Worm (Caenorhabditis elegans) whole organism, L1 larva: Measurements from ENCODE around the gene C30G7.5.
A peak's percentile ranks its signal among the peaks of the same experiment; 100 is the strongest.

Experiments used
- C04F5.9 ChIP-seq: sonication (generic microtip); optimal IDR thresholded peaks from 2 replicates; lab custom pipeline; 2016; ENCODE audit warnings: missing genetic modification characterization, missing compliant biosample characterization
- C16A3.4 ChIP-seq: fragments of 150-350 bp; optimal IDR thresholded peaks from 2 replicates; lab custom pipeline; 2014; ENCODE audit warnings: missing biosample characterization, missing genetic modification characterization
- F16B12.6 ChIP-seq: fragments of 150-350 bp; optimal IDR thresholded peaks from 2 replicates; lab custom pipeline; 2014; ENCODE audit warnings: missing biosample characterization, missing genetic modification characterization
- blmp-1 ChIP-seq: fragments of 150-350 bp; optimal IDR thresholded peaks from 2 replicates; lab custom pipeline; 2014; ENCODE audit warnings: missing biosample characterization, missing genetic modification characterization
- ceh-88 ChIP-seq: fragments of 200-800 bp; sonication (Bioruptor generic); IDR thresholded peaks from 2 replicates; pipeline ENCODE4 v1.3.6; 2022; ENCODE audit warnings: missing genetic modification characterization, missing compliant biosample characterization
- ceh-90 ChIP-seq: sonication (generic microtip); optimal IDR thresholded peaks from 2 replicates; lab custom pipeline; 2016; ENCODE audit warnings: missing genetic modification characterization, missing compliant biosample characterization
- ces-1 ChIP-seq: fragments of 150-350 bp; optimal IDR thresholded peaks from 2 replicates; lab custom pipeline; 2014; ENCODE audit warnings: missing biosample characterization, missing genetic modification reagents, missing genetic modification characterization
- dpl-1 ChIP-seq, 3 experiments: fragments of 150-350 bp in 2 of 3; sonication (generic microtip) in 1 of 3; optimal IDR thresholded peaks; 2 replicates each; lab custom pipeline; 2014 to 2017; ENCODE audit warnings: missing biosample characterization in 3 of 3, missing genetic modification characterization in 3 of 3, missing genetic modification reagents in 3 of 3
- dsc-1 ChIP-seq: sonication (generic microtip); optimal IDR thresholded peaks from 2 replicates; lab custom pipeline; 2016; ENCODE audit warnings: mild to moderate bottlenecking, missing genetic modification characterization, missing compliant biosample characterization
- efl-1 ChIP-seq, 4 experiments: fragments of 150-350 bp; optimal IDR thresholded peaks in 3 of 4; peaks in 1 of 4; 1 replicate in 1 of 4; 2 replicates in 3 of 4; lab custom pipeline; 2014; ENCODE audit warnings: missing biosample characterization in 2 of 4, missing genetic modification characterization in 2 of 4, missing genetic modification reagents in 2 of 4
- efl-3 ChIP-seq: fragments of 200-800 bp; sonication (Bioruptor generic); optimal IDR thresholded peaks from 2 replicates; lab custom pipeline; 2018; ENCODE audit warnings: mild to moderate bottlenecking, missing genetic modification characterization, missing compliant biosample characterization
- egl-27 ChIP-seq, 2 experiments: fragments of 150-350 bp in 1 of 2; sonication (generic microtip); optimal IDR thresholded peaks; 3 replicates each; lab custom pipeline; 2017 to 2018; ENCODE audit warnings: missing biosample characterization in 2 of 2, missing genetic modification characterization in 2 of 2, missing genetic modification reagents in 2 of 2
- fkh-4 ChIP-seq: sonication (generic microtip); optimal IDR thresholded peaks from 2 replicates; lab custom pipeline; 2016; ENCODE audit warnings: missing compliant biosample characterization, missing genetic modification characterization, borderline replicate concordance
- fkh-8 ChIP-seq: sonication (generic microtip); optimal IDR thresholded peaks from 2 replicates; lab custom pipeline; 2016; ENCODE audit warnings: mild to moderate bottlenecking, missing genetic modification characterization, missing compliant biosample characterization
- fos-1 ChIP-seq: fragments of 150-350 bp; optimal IDR thresholded peaks from 2 replicates; lab custom pipeline; 2014; ENCODE audit warnings: missing biosample characterization, missing genetic modification characterization
- hlh-4 ChIP-seq: sonication (generic microtip); optimal IDR thresholded peaks from 2 replicates; lab custom pipeline; 2016; ENCODE audit warnings: mild to moderate bottlenecking, missing genetic modification characterization, missing compliant biosample characterization
- hpl-2 ChIP-seq: fragments of 150-350 bp; optimal IDR thresholded peaks from 2 replicates; lab custom pipeline; 2014; ENCODE audit warnings: missing biosample characterization, missing genetic modification reagents, missing genetic modification characterization
- irx-1 ChIP-seq: sonication (generic microtip); optimal IDR thresholded peaks from 2 replicates; lab custom pipeline; 2016; ENCODE audit warnings: missing genetic modification characterization, missing compliant biosample characterization
- isw-1 ChIP-seq: fragments of 200-800 bp; sonication (Bioruptor generic); IDR thresholded peaks from 2 replicates; pipeline ENCODE4 v1.3.6; 2022; ENCODE audit warnings: missing genetic modification characterization, missing compliant biosample characterization
- jun-1 ChIP-seq: fragments of 150-350 bp; optimal IDR thresholded peaks from 2 replicates; lab custom pipeline; 2014; ENCODE audit warnings: missing biosample characterization, missing genetic modification reagents, missing genetic modification characterization
- lin-14 ChIP-seq: fragments of 200-800 bp; sonication (Bioruptor generic); optimal IDR thresholded peaks from 2 replicates; lab custom pipeline; 2018; ENCODE audit warnings: mild to moderate bottlenecking, missing genetic modification characterization, moderate library complexity, missing compliant biosample characterization
- lir-3 ChIP-seq: sonication (generic microtip); optimal IDR thresholded peaks from 2 replicates; lab custom pipeline; 2016; ENCODE audit warnings: mild to moderate bottlenecking, missing genetic modification characterization, moderate library complexity, missing compliant biosample characterization; ENCODE audit not compliant: poor library complexity
- lsy-2 ChIP-seq, 2 experiments: fragments of 150-350 bp; optimal IDR thresholded peaks; 2 replicates each; lab custom pipeline; 2014; ENCODE audit warnings: missing biosample characterization in 2 of 2, missing genetic modification characterization in 2 of 2
- mdl-1 ChIP-seq, 2 experiments: fragments of 150-350 bp; optimal IDR thresholded peaks; 2 replicates each; lab custom pipeline; 2014 to 2017; ENCODE audit warnings: missing biosample characterization in 2 of 2, missing genetic modification characterization in 2 of 2, inconsistent platforms in 1 of 2
- mep-1 ChIP-seq: fragments of 150-350 bp; optimal IDR thresholded peaks from 2 replicates; lab custom pipeline; 2014; ENCODE audit warnings: missing biosample characterization, missing genetic modification characterization
- nhr-237 ChIP-seq: fragments of 150-350 bp; optimal IDR thresholded peaks from 2 replicates; lab custom pipeline; 2014; ENCODE audit warnings: missing biosample characterization, missing genetic modification characterization
- nhr-28 ChIP-seq: fragments of 150-350 bp; optimal IDR thresholded peaks from 2 replicates; lab custom pipeline; 2014; ENCODE audit warnings: missing biosample characterization, missing genetic modification characterization
- nhr-47 ChIP-seq: sonication (generic microtip); optimal IDR thresholded peaks from 2 replicates; lab custom pipeline; 2016; ENCODE audit warnings: mild to moderate bottlenecking, missing genetic modification characterization, moderate library complexity, missing compliant biosample characterization
- nhr-71 ChIP-seq: sonication (generic microtip); optimal IDR thresholded peaks from 2 replicates; lab custom pipeline; 2016; ENCODE audit warnings: mild to moderate bottlenecking, missing genetic modification characterization, moderate library complexity, missing compliant biosample characterization
- nhr-85 ChIP-seq: sonication (generic microtip); peaks from one replicate; lab custom pipeline; 2016; ENCODE audit warnings: missing genetic modification characterization, inconsistent platforms, missing compliant biosample characterization
- pag-3 ChIP-seq: sonication (generic microtip); optimal IDR thresholded peaks from 2 replicates; lab custom pipeline; 2017; ENCODE audit warnings: missing genetic modification characterization, mild to moderate bottlenecking, missing compliant biosample characterization, antibody characterized with exemption, borderline replicate concordance; ENCODE audit not compliant: insufficient read depth
- pax-3 ChIP-seq: fragments of 200-800 bp; sonication (Bioruptor generic); optimal IDR thresholded peaks from 2 replicates; lab custom pipeline; 2018; ENCODE audit warnings: mild to moderate bottlenecking, missing genetic modification characterization, moderate library complexity, missing compliant biosample characterization
- skn-1 ChIP-seq: fragments of 150-350 bp; optimal IDR thresholded peaks from 2 replicates; lab custom pipeline; 2014; ENCODE audit warnings: missing biosample characterization, missing genetic modification characterization
- snpc-4 ChIP-seq: fragments of 150-350 bp; optimal IDR thresholded peaks from 2 replicates; lab custom pipeline; 2014; ENCODE audit warnings: missing biosample characterization, missing genetic modification characterization
- tbx-2 ChIP-seq: sonication (generic microtip); optimal IDR thresholded peaks from 2 replicates; lab custom pipeline; 2016; ENCODE audit warnings: missing genetic modification characterization, missing compliant biosample characterization
- unc-130 ChIP-seq: fragments of 150-350 bp; optimal IDR thresholded peaks from 2 replicates; lab custom pipeline; 2017; ENCODE audit warnings: missing biosample characterization, missing genetic modification characterization, inconsistent platforms
- unc-62 ChIP-seq: fragments of 150-350 bp; optimal IDR thresholded peaks from 2 replicates; lab custom pipeline; 2014; ENCODE audit warnings: missing biosample characterization, missing genetic modification reagents, missing genetic modification characterization
- unc-98 ChIP-seq: fragments of 200-800 bp; sonication (Bioruptor generic); IDR thresholded peaks from 2 replicates; pipeline ENCODE4 v1.3.6; 2022; ENCODE audit warnings: missing genetic modification characterization, missing compliant biosample characterization
- xbp-1 ChIP-seq: sonication (generic microtip); optimal IDR thresholded peaks from 2 replicates; lab custom pipeline; 2016; ENCODE audit warnings: missing genetic modification characterization, missing compliant biosample characterization

The C30G7.5 gene

DNA sequence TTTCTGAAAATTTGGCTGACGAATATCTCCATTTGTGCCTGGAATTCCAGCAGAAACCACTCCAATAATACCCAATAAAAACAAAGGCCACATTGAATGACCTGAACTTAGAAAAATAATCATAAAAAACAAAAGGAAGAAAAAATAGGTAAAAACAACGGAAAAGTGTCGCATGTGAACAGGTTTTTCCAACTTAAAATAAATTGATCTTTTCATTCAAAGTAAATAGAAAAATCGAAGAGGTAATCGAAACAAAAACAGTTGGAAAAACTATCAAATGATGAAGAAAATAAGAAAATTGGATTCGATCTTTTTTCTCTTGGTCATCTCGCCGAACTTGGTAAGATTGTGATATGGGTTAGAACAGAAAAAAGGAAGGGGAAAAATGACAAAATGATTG, 33.0 kb downstream of the C30G7.5 start, which contains the start of gene zmp-4:
Gene zmp-4 (minus strand): TSS at position 101 of the 400 bp plus-strand sequence.
- TF ChIP-seq tbx-2 (tag; lab: Kevin White, UChicago) (no peak), egl-27 (tag; optimal IDR thresholded peaks at IDR 0.05; lab: Kevin White, UChicago) (no peak), blmp-1 (tag; lab: Kevin White, UChicago) (peak; percentile 34), nhr-85 (tag; lab: Kevin White, UChicago) (peak; percentile 37), ceh-88 (GFP tag; lab: Robert Waterston, UW) (no peak)

DNA sequence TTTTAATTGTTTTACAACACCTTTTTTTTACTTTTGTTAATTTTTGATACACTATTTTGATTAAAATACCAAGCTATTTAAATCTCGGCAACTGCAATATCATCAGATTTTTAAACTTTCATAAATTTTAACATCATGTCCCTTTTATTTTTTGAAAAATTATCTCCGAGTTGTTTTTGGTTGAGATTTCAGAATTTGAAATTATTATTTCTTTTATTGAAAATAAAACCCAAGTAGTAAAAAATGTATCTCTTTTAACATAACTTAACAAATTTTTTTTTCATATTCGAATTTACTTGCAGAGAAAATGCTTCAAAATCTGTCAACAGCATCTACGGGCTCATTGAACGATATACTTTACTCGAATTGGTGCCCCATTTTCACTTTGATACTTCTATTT, 38.9 kb downstream of the C30G7.5 start, which contains the start of gene H12D21.11:
Gene H12D21.11 (plus strand): TSS at position 301 of the 400 bp plus-strand sequence.
- TF ChIP-seq nhr-28 (tag; lab: Kevin White, UChicago), result no peak
- TF ChIP-seq jun-1, result no peak
- no peak for TF ChIP-seq hlh-4 (tag; lab: Kevin White, UChicago)
- TF ChIP-seq nhr-47 (tag; lab: Kevin White, UChicago), result no peak
- TF ChIP-seq xbp-1 (tag; lab: Kevin White, UChicago), result no peak
- TF ChIP-seq unc-98 (GFP tag; lab: Robert Waterston, UW), result no peak
- no peak for TF ChIP-seq efl-1 (optimal IDR thresholded peaks at IDR 0.05; lab: Kevin White, UChicago)
- TF ChIP-seq efl-1 (GFP tag; optimal IDR thresholded peaks at IDR 0.05 in 1 of 2; lab: Kevin White, UChicago), result peak in 1 of 2 experiments; percentile 87
- no peak for TF ChIP-seq C16A3.4 (tag; lab: Kevin White, UChicago)
- TF ChIP-seq, all 84 proteins: peak for 1

DNA sequence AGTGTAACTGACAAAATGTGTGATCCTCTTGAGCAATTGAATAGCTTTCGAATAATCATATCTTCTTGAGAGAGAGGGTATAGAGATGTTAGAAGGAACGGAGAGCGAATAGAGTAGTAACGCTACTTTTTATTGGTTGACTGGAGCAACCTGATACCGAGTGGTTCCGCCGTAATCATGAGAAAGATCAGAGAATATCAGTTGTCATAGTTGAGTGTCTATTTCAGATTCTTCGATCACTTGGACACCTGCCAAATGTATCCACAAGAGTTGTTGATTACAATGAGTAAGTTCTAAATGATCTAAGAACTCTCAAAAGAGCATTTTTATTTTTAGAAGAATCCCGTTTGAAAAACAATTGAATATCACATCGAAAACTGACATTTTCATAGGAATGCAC, 43.8 kb downstream of the C30G7.5 start:
- TF ChIP-seq hpl-2 (GFP tag; lab: Kevin White, UChicago) (no peak), dsc-1 (tag; lab: Kevin White, UChicago) (peak; percentile 9)

DNA sequence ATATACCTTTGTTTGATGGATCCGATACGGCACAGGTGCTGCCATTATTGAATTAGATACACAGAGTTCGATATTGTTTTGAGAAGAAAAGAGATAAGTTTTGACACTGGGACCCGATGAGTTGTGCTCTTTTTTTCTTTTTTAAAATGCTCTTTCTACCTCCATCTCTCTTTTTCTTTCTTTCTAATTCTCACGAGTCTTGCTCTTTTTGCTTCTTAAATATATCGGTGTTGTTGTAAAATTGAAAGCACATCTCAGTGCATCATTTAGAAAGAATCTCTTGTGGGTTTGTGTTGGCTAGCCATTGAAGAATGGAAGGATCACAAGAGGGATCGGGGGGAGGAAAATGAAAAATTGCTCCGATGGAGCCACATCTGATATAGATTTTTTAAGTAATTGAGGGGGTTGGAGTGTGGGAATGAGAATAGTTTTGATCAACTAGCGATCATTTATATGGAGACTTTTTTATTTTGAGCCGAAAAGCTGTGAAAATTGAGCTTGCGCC, 45.1 kb downstream of the C30G7.5 start, which contains the start of gene H12D21.9:
Gene H12D21.9 (minus strand): TSS at position 148 of the 505 bp plus-strand sequence.
- no peak for TF ChIP-seq mdl-1 (tag; optimal IDR thresholded peaks at IDR 0.05; lab: Kevin White, UChicago)
- no peak for TF ChIP-seq fkh-8 (tag; lab: Kevin White, UChicago)
- no peak for TF ChIP-seq ceh-90 (tag; lab: Kevin White, UChicago)
- no peak for TF ChIP-seq dpl-1 (GFP tag; optimal IDR thresholded peaks at IDR 0.05; lab: Kevin White, UChicago)
- no peak for TF ChIP-seq ces-1 (GFP tag; lab: Kevin White, UChicago)
- no peak for TF ChIP-seq pax-3 (tag; lab: Kevin White, UChicago)
- TF ChIP-seq lsy-2 (tag; optimal IDR thresholded peaks at IDR 0.05; lab: Kevin White, UChicago), result peak in 1 of 2 experiments; percentile 2
- no peak for TF ChIP-seq unc-130 (tag; lab: Kevin White, UChicago)
- TF ChIP-seq C04F5.9 (tag; lab: Kevin White, UChicago), result no peak
- no peak for TF ChIP-seq efl-3 (GFP tag; lab: Kevin White, UChicago)
- TF ChIP-seq snpc-4 (tag; lab: Kevin White, UChicago), result no peak
- TF ChIP-seq lir-3 (tag; lab: Kevin White, UChicago), result no peak
- peak; percentile 65 for TF ChIP-seq fkh-4
- no peak for TF ChIP-seq fos-1 (tag; lab: Kevin White, UChicago)
- TF ChIP-seq tbx-2 (tag; lab: Kevin White, UChicago), result no peak
- TF ChIP-seq jun-1, result no peak
- TF ChIP-seq nhr-237 (tag; lab: Kevin White, UChicago), result no peak
- no peak for TF ChIP-seq xbp-1 (tag; lab: Kevin White, UChicago)
- peak; percentile 53 for TF ChIP-seq lin-14
- no peak for TF ChIP-seq unc-62 (GFP tag; lab: Kevin White, UChicago)
- no peak for TF ChIP-seq irx-1 (tag; lab: Kevin White, UChicago)
- TF ChIP-seq nhr-71, result peak; percentile 31
- peak; percentile 3 for TF ChIP-seq mep-1 (tag; lab: Kevin White, UChicago)
- TF ChIP-seq F16B12.6 (tag; lab: Kevin White, UChicago), result no peak
- no peak for TF ChIP-seq pag-3 (tag; lab: Kevin White, UChicago)
- TF ChIP-seq isw-1 (GFP tag; lab: Robert Waterston, UW), result no peak
- TF ChIP-seq dsc-1 (tag; lab: Kevin White, UChicago), result peak; percentile 85
- no peak for TF ChIP-seq efl-1 (optimal IDR thresholded peaks at IDR 0.05; lab: Kevin White, UChicago)
- peak in 1 of 2 experiments; percentile 31 for TF ChIP-seq efl-1 (GFP tag; optimal IDR thresholded peaks at IDR 0.05 in 1 of 2; lab: Kevin White, UChicago)
- TF ChIP-seq skn-1 (tag; lab: Kevin White, UChicago), result no peak
